Worm (Caenorhabditis elegans): Measurements from ENCODE around the gene nsph-4.3.

nsph-4.3 gene

DNA sequence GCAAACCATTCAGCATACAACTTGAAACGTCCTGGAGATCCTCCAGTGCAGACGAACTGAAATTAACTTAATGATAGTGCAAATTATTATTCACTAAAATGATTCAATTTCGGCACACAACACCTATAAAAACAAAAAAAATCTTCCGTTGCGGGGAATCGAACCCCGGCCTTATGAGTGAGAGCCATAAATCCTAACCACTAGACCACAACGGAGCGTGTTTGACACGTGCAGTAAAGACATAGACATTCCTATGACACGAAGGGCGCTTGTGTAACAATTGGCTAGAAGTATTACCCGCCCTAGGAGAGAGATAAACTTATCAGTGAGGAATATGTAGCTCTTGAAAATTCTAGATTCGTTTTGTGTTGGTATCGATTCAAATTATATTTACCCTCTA lies 32.9 kb upstream of the nsph-4.3 start:
- TF ChIP-seq ztf-11 (tag; optimal IDR thresholded peaks at IDR 0.05), result no peak
- TF ChIP-seq nhr-6 (tag; optimal IDR thresholded peaks at IDR 0.05), result no peak
- TF ChIP-seq ztf-1 (GFP tag; conservative IDR thresholded peaks at IDR 0.05), result no peak
- TF ChIP-seq gmeb-1 (tag; optimal IDR thresholded peaks at IDR 0.05), result peak; percentile 44
- no peak for TF ChIP-seq mbf-1 (tag; optimal IDR thresholded peaks at IDR 0.05)
- TF ChIP-seq unc-55 (GFP tag; optimal IDR thresholded peaks at IDR 0.05), result no peak
- TF ChIP-seq nhr-77 (tag; optimal IDR thresholded peaks at IDR 0.05), result no peak
- no peak for TF ChIP-seq nhr-23 (tag; optimal IDR thresholded peaks at IDR 0.05)
- no peak for TF ChIP-seq skn-1 (tag; optimal IDR thresholded peaks at IDR 0.05)
- TF ChIP-seq peb-1 (tag; optimal IDR thresholded peaks at IDR 0.05), result no peak
- peak; percentile 16 to 55 for TF ChIP-seq lsy-2 (tag; optimal IDR thresholded peaks at IDR 0.05)
- TF ChIP-seq nhr-129 (tag; optimal IDR thresholded peaks at IDR 0.05), result peak; percentile 54
- no peak for TF ChIP-seq elt-1 (tag; optimal IDR thresholded peaks at IDR 0.05)
- TF ChIP-seq nhr-10 (tag; optimal IDR thresholded peaks at IDR 0.05), result no peak
- TF ChIP-seq nhr-21 (tag; optimal IDR thresholded peaks at IDR 0.05), result no peak
- TF ChIP-seq egl-27 (tag; optimal IDR thresholded peaks at IDR 0.05), result no peak
- no peak for TF ChIP-seq alr-1 (tag; optimal IDR thresholded peaks at IDR 0.05)
- no peak for TF ChIP-seq mab-5 (tag; optimal IDR thresholded peaks at IDR 0.05)
- TF ChIP-seq unc-39 (tag; optimal IDR thresholded peaks at IDR 0.05), result no peak
- TF ChIP-seq ceh-82 (tag; optimal IDR thresholded peaks at IDR 0.05), result no peak
- no peak for TF ChIP-seq lin-11 (tag; optimal IDR thresholded peaks at IDR 0.05)
- TF ChIP-seq blmp-1 (tag; optimal IDR thresholded peaks at IDR 0.05; ENCODE audit: insufficient read depth), result no peak
- no peak for TF ChIP-seq C34F6.9 (tag; optimal IDR thresholded peaks at IDR 0.05)
- no peak for TF ChIP-seq ztf-4 (tag; optimal IDR thresholded peaks at IDR 0.05)
- TF ChIP-seq R02D3.7 (tag; optimal IDR thresholded peaks at IDR 0.05), result no peak
- no peak for TF ChIP-seq elt-3 (tag; optimal IDR thresholded peaks at IDR 0.05)
- TF ChIP-seq nhr-237 (tag; optimal IDR thresholded peaks at IDR 0.05), result no peak
- TF ChIP-seq fos-1 (tag; optimal IDR thresholded peaks at IDR 0.05), result peak; percentile 28
- TF ChIP-seq lin-13 (GFP tag; optimal IDR thresholded peaks at IDR 0.05), result no peak
- TF ChIP-seq lin-39 (tag; optimal IDR thresholded peaks at IDR 0.05), result no peak
- TF ChIP-seq ZK546.5 (tag; optimal IDR thresholded peaks at IDR 0.05), result no peak
- no peak for TF ChIP-seq unc-62 (GFP tag; optimal IDR thresholded peaks at IDR 0.05)
- no peak for TF ChIP-seq nhr-12 (tag; optimal IDR thresholded peaks at IDR 0.05)
- peak; percentile 13 for TF ChIP-seq crh-2 (tag; optimal IDR thresholded peaks at IDR 0.05)
- no peak for TF ChIP-seq nhr-11 (tag; optimal IDR thresholded peaks at IDR 0.05)
- TF ChIP-seq aly-2 (tag; optimal IDR thresholded peaks at IDR 0.05), result no peak
- TF ChIP-seq ceh-16 (tag; optimal IDR thresholded peaks at IDR 0.05), result no peak
- no peak for TF ChIP-seq sem-4 (tag; optimal IDR thresholded peaks at IDR 0.05)
- peak; percentile 43 for TF ChIP-seq ama-1 (optimal IDR thresholded peaks at IDR 0.05)
- TF ChIP-seq Y55F3AM.14 (GFP tag; optimal IDR thresholded peaks at IDR 0.05), result no peak
- no peak for TF ChIP-seq snpc-4 (tag; optimal IDR thresholded peaks at IDR 0.05)
- peak; percentile 10 to 71 for TF ChIP-seq mdl-1 (tag; optimal IDR thresholded peaks at IDR 0.05)
- no peak for TF ChIP-seq F13H6.1 (tag; optimal IDR thresholded peaks at IDR 0.05)
- peak; percentile 14 for TF ChIP-seq nhr-25 (tag; optimal IDR thresholded peaks at IDR 0.05)
- peak; percentile 32 for TF ChIP-seq sma-3 (GFP tag; optimal IDR thresholded peaks at IDR 0.05)
- no peak for TF ChIP-seq zag-1 (tag; optimal IDR thresholded peaks at IDR 0.05)
- TF ChIP-seq sma-9 (GFP tag; optimal IDR thresholded peaks at IDR 0.05), result peak; percentile 56
- no peak for TF ChIP-seq sma-9 (tag; optimal IDR thresholded peaks at IDR 0.05)
- TF ChIP-seq dmd-4 (tag; optimal IDR thresholded peaks at IDR 0.05), result no peak

DNA sequence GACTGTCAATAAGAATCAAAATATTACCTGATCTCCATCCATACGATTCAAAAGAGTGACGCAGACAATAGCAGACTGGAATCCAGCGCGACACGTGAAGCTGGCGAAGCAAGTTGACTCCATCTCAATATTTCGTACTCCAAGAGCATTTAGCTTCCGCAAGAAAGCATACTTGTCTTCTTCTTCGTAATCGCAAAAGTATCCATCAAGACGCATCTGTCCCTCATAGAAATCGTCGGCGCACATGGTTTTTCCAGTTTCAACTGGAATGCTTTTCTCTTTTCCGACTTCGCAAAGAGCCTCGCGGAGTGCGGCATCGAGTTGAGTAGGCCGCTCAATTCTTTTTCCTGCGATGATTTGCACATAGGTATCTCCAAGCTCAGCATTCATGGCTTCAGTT lies 32.3 kb upstream of the nsph-4.3 start:
- no peak for TF ChIP-seq lin-39 (tag; optimal IDR thresholded peaks at IDR 0.05)
- no peak for TF ChIP-seq F13H6.1 (tag; optimal IDR thresholded peaks at IDR 0.05)
